Worm (Caenorhabditis elegans): ENCODE results near the gene cyp-37A1.

The cyp-37A1 gene

ce11 chrII:13998964-13999363 lies 17.8 kb downstream of the cyp-37A1 start, which contains the start of gene F01D5.2:
Gene F01D5.2 (minus strand): TSS chrII:13999064.
- no peak for TF ChIP-seq hnd-1 (tag; optimal IDR thresholded peaks at IDR 0.05)
- TF ChIP-seq tra-4 (tag; optimal IDR thresholded peaks at IDR 0.05) = no peak

DNA sequence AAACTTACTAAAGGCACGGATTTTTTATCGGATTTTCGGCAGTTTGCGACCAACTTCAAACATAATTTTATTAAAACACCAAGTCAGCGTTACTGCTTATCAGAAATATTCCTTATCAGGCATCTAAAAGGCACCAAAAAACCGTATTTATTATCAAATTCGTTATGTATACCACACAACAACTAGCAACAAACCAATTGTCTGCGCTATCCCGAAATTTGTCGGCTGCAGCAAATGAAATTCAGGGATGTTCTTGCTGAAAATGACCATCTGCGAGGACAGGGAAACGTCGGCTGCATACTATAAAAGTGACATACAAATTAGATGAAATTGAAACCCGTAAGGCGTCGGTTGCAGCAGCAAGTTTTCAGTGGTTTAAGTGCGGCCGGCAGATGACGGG lies 18.8 kb downstream of the cyp-37A1 start:
- TF ChIP-seq aly-1 (tag; optimal IDR thresholded peaks at IDR 0.05) (no peak), ama-1 (optimal IDR thresholded peaks at IDR 0.05) (no peak), hmbx-1 (tag; optimal IDR thresholded peaks at IDR 0.05) (no peak), sea-1 (GFP tag; conservative IDR thresholded peaks at IDR 0.05) (no peak), flt-1 (GFP tag; IDR thresholded peaks at IDR 0.05) (no peak), F13C5.2 (tag; optimal IDR thresholded peaks at IDR 0.05) (no peak), hmg-4 (GFP tag; optimal IDR thresholded peaks at IDR 0.05) (no peak), tbx-37 (GFP tag; conservative IDR thresholded peaks at IDR 0.05) (no peak), hnd-1 (tag; optimal IDR thresholded peaks at IDR 0.05) (no peak), tra-4 (tag; optimal IDR thresholded peaks at IDR 0.05) (no peak), scrt-1 (GFP tag; IDR thresholded peaks at IDR 0.05) (no peak), tbx-11 (GFP tag; IDR thresholded peaks at IDR 0.05) (no peak), ceh-13 (GFP tag; optimal IDR thresholded peaks at IDR 0.05) (no peak), ets-7 (tag; optimal IDR thresholded peaks at IDR 0.05) (no peak), ceh-36 (tag; optimal IDR thresholded peaks at IDR 0.05) (no peak), B0310.2 (tag; optimal IDR thresholded peaks at IDR 0.05) (no peak), pes-1 (GFP tag; IDR thresholded peaks at IDR 0.05) (no peak)

DNA sequence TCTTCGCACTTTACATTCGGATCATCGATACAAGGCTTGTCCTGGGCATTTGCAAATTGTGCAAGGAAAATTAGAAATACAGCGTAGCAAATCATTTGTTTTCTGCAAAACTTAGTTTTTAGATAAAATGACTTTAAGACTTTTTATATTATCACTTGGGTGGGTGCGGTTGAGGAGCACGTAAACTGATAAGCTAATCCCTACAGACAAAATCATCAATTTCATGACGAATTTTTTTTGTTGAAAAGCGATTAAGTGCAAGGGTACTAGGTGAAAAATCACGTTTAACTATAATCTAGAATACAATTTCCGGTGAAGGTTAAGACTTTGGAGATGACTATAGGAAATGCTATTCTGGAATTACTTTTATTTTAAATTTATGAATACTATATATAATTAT lies 19.3 kb downstream of the cyp-37A1 start, which contains the start of gene F01D5.1:
Gene F01D5.1, minus strand, starts transcription at position 105 of the 400 bp plus-strand sequence.
- no peak for TF ChIP-seq aly-1 (tag; optimal IDR thresholded peaks at IDR 0.05)
- TF ChIP-seq ceh-13 (GFP tag; optimal IDR thresholded peaks at IDR 0.05) = no peak
- TF ChIP-seq F13C5.2 (tag; optimal IDR thresholded peaks at IDR 0.05) = no peak
- TF ChIP-seq pes-1 (GFP tag; IDR thresholded peaks at IDR 0.05) = no peak
- TF ChIP-seq B0310.2 (tag; optimal IDR thresholded peaks at IDR 0.05) = no peak

DNA sequence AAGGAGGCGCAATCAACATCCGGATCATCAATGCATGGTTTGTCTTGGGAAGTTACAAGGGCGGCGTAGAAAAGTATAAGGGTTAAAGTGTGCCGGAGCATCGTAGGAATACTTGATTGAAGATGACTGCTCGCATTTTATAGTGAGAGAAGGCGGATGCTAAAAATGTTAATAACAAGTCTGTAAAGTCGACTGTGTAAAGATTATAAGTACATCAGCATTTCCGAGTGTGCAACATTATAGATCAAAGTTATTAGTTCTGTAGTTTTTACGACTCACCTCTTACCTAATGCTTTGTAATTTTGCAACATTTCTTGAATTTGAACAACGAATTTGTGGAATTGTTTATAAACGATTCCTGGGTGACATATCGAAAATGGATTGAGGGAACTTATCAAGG lies 21.8 kb downstream of the cyp-37A1 start, which contains the start of gene Y39G8B.7:
Gene Y39G8B.7, minus strand, starts transcription at position 101 of the 400 bp plus-strand sequence.
- no peak for TF ChIP-seq tra-4 (tag; optimal IDR thresholded peaks at IDR 0.05)
- no peak for TF ChIP-seq ceh-36 (tag; optimal IDR thresholded peaks at IDR 0.05)
- TF ChIP-seq ama-1 (optimal IDR thresholded peaks at IDR 0.05) = no peak
- no peak for TF ChIP-seq ceh-13 (GFP tag; optimal IDR thresholded peaks at IDR 0.05)
- no peak for TF ChIP-seq B0310.2 (tag; optimal IDR thresholded peaks at IDR 0.05)
- no peak for TF ChIP-seq hnd-1 (tag; optimal IDR thresholded peaks at IDR 0.05)
- TF ChIP-seq scrt-1 (GFP tag; IDR thresholded peaks at IDR 0.05) = no peak
- no peak for TF ChIP-seq ets-7 (tag; optimal IDR thresholded peaks at IDR 0.05)
- no peak for TF ChIP-seq hmbx-1 (tag; optimal IDR thresholded peaks at IDR 0.05)

ce11 chrII:13991741-13992140 lies 25.0 kb downstream of the cyp-37A1 start, which contains the start of gene Y39G8B.5:
Gene Y39G8B.5 (minus strand): TSS chrII:13991841.
- no peak for TF ChIP-seq scrt-1 (GFP tag; IDR thresholded peaks at IDR 0.05)

- TF ChIP-seq hmbx-1 (tag; optimal IDR thresholded peaks at IDR 0.05) = peak; percentile 54
Measured at ce11 chrII:13986061-13986460, 30.7 kb downstream of the cyp-37A1 start.

ce11 chrII:13984551-13984950 lies 32.2 kb downstream of the cyp-37A1 start, which contains the start of gene sre-47:
Gene sre-47 (minus strand): TSS chrII:13984651.
- TF ChIP-seq F13C5.2 (tag; optimal IDR thresholded peaks at IDR 0.05) (no peak), flt-1 (GFP tag; IDR thresholded peaks at IDR 0.05) (no peak), tbx-11 (GFP tag; IDR thresholded peaks at IDR 0.05) (no peak), ceh-36 (tag; optimal IDR thresholded peaks at IDR 0.05) (no peak)

DNA sequence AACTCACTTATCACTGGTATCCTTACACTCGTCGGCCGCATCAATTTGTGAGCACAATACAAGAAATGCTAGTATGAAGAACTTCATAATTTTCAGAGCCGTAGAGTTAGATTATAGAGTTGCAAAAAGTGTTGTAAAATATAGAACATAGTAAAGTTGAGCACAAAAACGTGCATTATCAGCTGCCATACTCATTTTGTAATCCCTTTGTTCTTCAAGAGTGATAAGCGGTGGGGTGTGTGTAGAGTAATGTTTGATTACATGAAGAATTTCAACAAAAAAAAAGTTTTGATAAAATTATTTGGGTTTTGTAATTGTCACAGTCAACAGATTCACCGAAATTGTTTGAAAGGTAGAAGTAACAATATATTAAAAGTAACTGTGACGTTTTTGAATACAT lies 33.8 kb downstream of the cyp-37A1 start, which contains the start of the genes Y39G8B.13 and Y39G8B.10:
Gene Y39G8B.13, minus strand, starts transcription at position 125 of the 400 bp plus-strand sequence.
Gene Y39G8B.10, minus strand, starts transcription at position 193 of the 400 bp plus-strand sequence.
- TF ChIP-seq pes-1 (GFP tag; IDR thresholded peaks at IDR 0.05) = no peak
- TF ChIP-seq flt-1 (GFP tag; IDR thresholded peaks at IDR 0.05) = no peak
- TF ChIP-seq tbx-37 (GFP tag; conservative IDR thresholded peaks at IDR 0.05) = no peak
- TF ChIP-seq tra-4 (tag; optimal IDR thresholded peaks at IDR 0.05) = no peak
- TF ChIP-seq aly-1 (tag; optimal IDR thresholded peaks at IDR 0.05) = no peak
- no peak for TF ChIP-seq tbx-11 (GFP tag; IDR thresholded peaks at IDR 0.05)
- no peak for TF ChIP-seq B0310.2 (tag; optimal IDR thresholded peaks at IDR 0.05)
- no peak for TF ChIP-seq hnd-1 (tag; optimal IDR thresholded peaks at IDR 0.05)
- TF ChIP-seq F13C5.2 (tag; optimal IDR thresholded peaks at IDR 0.05) = no peak
- no peak for TF ChIP-seq hmg-4 (GFP tag; optimal IDR thresholded peaks at IDR 0.05)
- TF ChIP-seq ceh-36 (tag; optimal IDR thresholded peaks at IDR 0.05) = no peak
- TF ChIP-seq sea-1 (GFP tag; conservative IDR thresholded peaks at IDR 0.05) = no peak
- no peak for TF ChIP-seq ceh-13 (GFP tag; optimal IDR thresholded peaks at IDR 0.05)

DNA sequence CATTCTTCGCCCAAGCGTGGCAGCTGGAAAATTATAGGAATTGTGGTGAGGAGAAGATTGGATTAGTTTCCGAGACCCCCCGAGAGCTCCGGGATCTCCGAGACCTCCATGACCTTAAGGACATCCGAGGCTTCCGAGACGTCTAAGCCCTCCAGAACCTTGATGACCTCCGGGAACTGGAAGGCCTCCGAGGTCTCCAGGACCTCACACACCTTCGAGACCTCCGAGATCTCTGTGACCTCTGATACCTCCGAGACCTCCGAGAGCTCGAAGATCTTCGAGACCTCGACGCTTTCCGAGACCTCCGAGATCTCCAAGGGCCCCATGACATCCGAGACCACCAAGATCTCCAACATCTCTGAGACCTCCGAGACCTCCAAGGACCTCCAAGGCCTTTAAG lies 34.5 kb downstream of the cyp-37A1 start:
- TF ChIP-seq B0310.2 (tag; optimal IDR thresholded peaks at IDR 0.05) (no peak), aly-1 (tag; optimal IDR thresholded peaks at IDR 0.05) (no peak), ama-1 (optimal IDR thresholded peaks at IDR 0.05) (no peak), F13C5.2 (tag; optimal IDR thresholded peaks at IDR 0.05) (no peak), ceh-36 (tag; optimal IDR thresholded peaks at IDR 0.05) (no peak), ceh-13 (GFP tag; optimal IDR thresholded peaks at IDR 0.05) (no peak), hmg-4 (GFP tag; optimal IDR thresholded peaks at IDR 0.05) (no peak), tbx-11 (GFP tag; IDR thresholded peaks at IDR 0.05) (no peak), tbx-37 (GFP tag; conservative IDR thresholded peaks at IDR 0.05) (no peak), pes-1 (GFP tag; IDR thresholded peaks at IDR 0.05) (no peak), scrt-1 (GFP tag; IDR thresholded peaks at IDR 0.05) (no peak), hnd-1 (tag; optimal IDR thresholded peaks at IDR 0.05) (no peak), ets-7 (tag; optimal IDR thresholded peaks at IDR 0.05) (no peak), sea-1 (GFP tag; conservative IDR thresholded peaks at IDR 0.05) (no peak), tra-4 (tag; optimal IDR thresholded peaks at IDR 0.05) (no peak)
